Worm (Caenorhabditis elegans) whole organism, early embryonic: Measurements from ENCODE around the gene T28H10.2.

Experiments used
- B0310.2 ChIP-seq: sonication (generic microtip); optimal IDR thresholded peaks from 2 replicates; lab custom pipeline; 2016; ENCODE audit warnings: mild to moderate bottlenecking, missing genetic modification characterization, missing compliant biosample characterization
- F13C5.2 ChIP-seq: sonication (generic microtip); optimal IDR thresholded peaks from 2 replicates; lab custom pipeline; 2017; ENCODE audit warnings: mild to moderate bottlenecking, missing genetic modification characterization, inconsistent platforms, missing compliant biosample characterization
- aly-1 ChIP-seq: sonication (generic microtip); optimal IDR thresholded peaks from 2 replicates; lab custom pipeline; 2016; ENCODE audit warnings: missing genetic modification characterization, missing compliant biosample characterization
- ama-1 ChIP-seq: fragments of 150-350 bp; optimal IDR thresholded peaks from 2 replicates; lab custom pipeline; 2014
- ceh-13 ChIP-seq: fragments of 200-800 bp; sonication (Bioruptor generic); optimal IDR thresholded peaks from 2 replicates; lab custom pipeline; 2018; ENCODE audit warnings: mild to moderate bottlenecking, missing genetic modification characterization, missing compliant biosample characterization
- ceh-36 ChIP-seq: sonication (generic microtip); optimal IDR thresholded peaks from 2 replicates; lab custom pipeline; 2016; ENCODE audit warnings: missing genetic modification characterization, inconsistent platforms, missing compliant biosample characterization
- flt-1 ChIP-seq: fragments of 200-800 bp; sonication (Bioruptor generic); IDR thresholded peaks from 2 replicates; pipeline ENCODE4 v1.3.6; 2022; ENCODE audit warnings: missing genetic modification characterization, missing compliant biosample characterization
- hmbx-1 ChIP-seq: sonication (generic microtip); optimal IDR thresholded peaks from 2 replicates; lab custom pipeline; 2016; ENCODE audit warnings: mild to moderate bottlenecking, missing genetic modification characterization, missing compliant biosample characterization
- hnd-1 ChIP-seq: sonication (generic microtip); optimal IDR thresholded peaks from 2 replicates; lab custom pipeline; 2016; ENCODE audit warnings: missing genetic modification characterization, missing compliant biosample characterization
- scrt-1 ChIP-seq: fragments of 200-800 bp; sonication (Bioruptor generic); IDR thresholded peaks from 2 replicates; pipeline ENCODE4 v1.3.6; 2022; ENCODE audit warnings: missing genetic modification characterization, missing compliant biosample characterization
- sea-1 ChIP-seq: fragments of 200-800 bp; sonication (Bioruptor generic); conservative IDR thresholded peaks from 2 replicates; pipeline ENCODE4 v1.3.6; 2022; ENCODE audit warnings: missing genetic modification characterization, missing compliant biosample characterization
- tbx-11 ChIP-seq: fragments of 200-800 bp; sonication (Bioruptor generic); IDR thresholded peaks from 2 replicates; pipeline ENCODE4 v1.3.6; 2022; ENCODE audit warnings: missing genetic modification characterization, missing compliant biosample characterization
- tra-4 ChIP-seq: sonication (generic microtip); optimal IDR thresholded peaks from 2 replicates; lab custom pipeline; 2017; ENCODE audit warnings: missing genetic modification characterization, missing compliant biosample characterization

DNA sequence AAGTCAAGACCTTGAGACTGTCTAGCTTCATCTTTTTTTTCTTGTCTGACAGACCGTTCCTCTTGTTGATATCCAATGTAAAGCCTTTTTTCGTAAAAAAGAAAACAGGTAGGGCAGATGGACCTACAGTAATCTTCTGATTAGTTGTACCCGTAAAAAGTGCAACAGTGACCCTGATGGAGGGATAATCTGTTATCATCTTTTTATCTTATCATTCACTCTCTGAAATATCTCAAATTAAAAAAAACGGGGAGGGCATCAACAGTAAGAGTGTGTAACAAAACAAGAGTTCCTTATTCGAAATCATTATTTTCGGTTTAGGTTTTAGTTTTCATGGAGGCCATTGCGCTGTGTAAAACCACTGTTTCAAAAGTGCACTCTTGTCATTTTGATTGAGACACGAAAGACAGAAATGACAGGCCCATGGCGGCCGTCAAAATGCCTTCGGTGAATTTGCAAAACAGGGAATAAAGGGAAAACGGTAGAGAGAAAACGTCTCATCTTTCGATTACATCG lies 20.9 kb upstream of the T28H10.2 start:
- no peak for TF ChIP-seq F13C5.2 (tag; lab: Kevin White, UChicago)
- no peak for TF ChIP-seq ama-1 (lab: Kevin White, UChicago)
- no peak for TF ChIP-seq tra-4 (tag; lab: Kevin White, UChicago)
- no peak for TF ChIP-seq flt-1
- TF ChIP-seq hnd-1 (tag; lab: Kevin White, UChicago): no peak
- no peak for TF ChIP-seq aly-1
- TF ChIP-seq tbx-11 (GFP tag; lab: Robert Waterston, UW): no peak
- TF ChIP-seq ceh-36 (tag; lab: Kevin White, UChicago): no peak
- no peak for TF ChIP-seq scrt-1
- TF ChIP-seq sea-1 (GFP tag; lab: Robert Waterston, UW): no peak
- TF ChIP-seq B0310.2: no peak
- TF ChIP-seq hmbx-1 (tag; lab: Kevin White, UChicago): no peak
- no peak for TF ChIP-seq ceh-13 (GFP tag; lab: Kevin White, UChicago)
